Fruit fly (Drosophila melanogaster) whole organism: Measurements from ENCODE around the gene Uch.

Experiments used
- CG8478 ChIP-seq: fragments of >200 bp; optimal IDR thresholded peaks from 2 replicates; lab custom pipeline; 2018; ENCODE audit warnings: inconsistent platforms
- EcR ChIP-seq, 2 experiments: fragments of >200 bp; optimal IDR thresholded peaks; 2 replicates each; lab custom pipeline; 2017; ENCODE audit warnings: missing biosample characterization in 2 of 2, missing genetic modification characterization in 2 of 2, missing genetic modification reagents in 2 of 2
- pan ChIP-seq: fragments of >200 bp; optimal IDR thresholded peaks from 2 replicates; lab custom pipeline; 2017
- psq ChIP-seq: fragments of >200 bp; optimal IDR thresholded peaks from 2 replicates; lab custom pipeline; 2017
- usp ChIP-seq: fragments of >200 bp; optimal IDR thresholded peaks from 2 replicates; lab custom pipeline; 2017; ENCODE audit warnings: missing biosample characterization, missing genetic modification characterization, mixed read lengths

DNA sequence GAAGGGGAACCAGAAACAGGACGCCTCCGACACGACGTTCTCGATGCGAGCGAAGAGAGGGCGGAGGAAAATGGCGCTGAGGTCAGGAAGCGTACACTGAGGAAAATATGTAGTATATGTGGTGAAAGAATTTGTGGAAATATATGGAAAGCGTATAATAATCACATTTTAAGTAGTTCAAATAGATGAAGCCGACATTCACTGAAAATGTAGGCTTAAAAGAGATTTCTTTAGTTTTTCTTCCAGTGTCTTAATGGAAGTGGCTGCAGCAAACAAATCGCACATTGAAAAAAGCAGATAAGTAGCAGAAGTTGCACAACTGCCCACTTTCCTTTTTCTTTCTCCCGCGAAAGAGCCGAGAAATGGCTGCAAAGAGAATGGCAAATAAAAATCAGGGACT is 35.6 kb upstream of the Uch start:
- TF ChIP-seq usp (GFP tag; lab: Kevin White, UChicago): no peak
- TF ChIP-seq CG8478 (lab: Kevin White, UChicago): no peak
- no peak for TF ChIP-seq psq
- no peak for TF ChIP-seq pan (lab: Kevin White, UChicago)
- no peak for TF ChIP-seq EcR (GFP tag; optimal IDR thresholded peaks at IDR 0.05; lab: Kevin White, UChicago)
